Worm (Caenorhabditis elegans) whole organism, L4 larva: ENCODE measurements around the gene oac-54.

ENCODE experiments used
- D1046.2 ChIP-seq: fragments of 200-800 bp; sonication (Bioruptor generic); IDR thresholded peaks from 2 replicates; pipeline ENCODE4 v1.3.6; 2022; ENCODE audit warnings: missing genetic modification characterization, missing compliant biosample characterization
- F10B5.3 ChIP-seq: sonication (generic microtip); optimal IDR thresholded peaks from 2 replicates; lab custom pipeline; 2016; ENCODE audit warnings: mild to moderate bottlenecking, missing genetic modification characterization, missing compliant biosample characterization
- F37D6.2 ChIP-seq: sonication (generic microtip); optimal IDR thresholded peaks from 2 replicates; lab custom pipeline; 2016; ENCODE audit warnings: mild to moderate bottlenecking, missing genetic modification characterization, missing compliant biosample characterization
- F49E8.2 ChIP-seq: sonication (generic microtip); optimal IDR thresholded peaks from 2 replicates; lab custom pipeline; 2016; ENCODE audit warnings: missing compliant biosample characterization, mild to moderate bottlenecking, missing genetic modification characterization, borderline replicate concordance
- T26A8.4 ChIP-seq: fragments of 200-800 bp; sonication (Bioruptor generic); IDR thresholded peaks from 2 replicates; pipeline ENCODE4 v1.3.6; 2022; ENCODE audit warnings: missing genetic modification characterization, missing compliant biosample characterization
- aha-1 ChIP-seq: fragments of 150-350 bp; peaks from one replicate; lab custom pipeline; 2014; ENCODE audit warnings: missing biosample characterization, missing genetic modification characterization
- attf-4 ChIP-seq: sonication (generic microtip); optimal IDR thresholded peaks from 3 replicates; lab custom pipeline; 2017; ENCODE audit warnings: missing biosample characterization, missing genetic modification characterization
- ceh-32 ChIP-seq: sonication (generic microtip); optimal IDR thresholded peaks from 2 replicates; lab custom pipeline; 2016; ENCODE audit warnings: mild to moderate bottlenecking, missing genetic modification characterization, missing compliant biosample characterization; ENCODE audit not compliant: poor library complexity
- ctbp-1 ChIP-seq: fragments of 200-800 bp; sonication (Bioruptor generic); IDR thresholded peaks from 2 replicates; pipeline ENCODE4 v1.3.6; 2022; ENCODE audit warnings: missing genetic modification reagents, missing genetic modification characterization, missing compliant biosample characterization
- daf-12 ChIP-seq: fragments of 150-350 bp; optimal IDR thresholded peaks from 2 replicates; lab custom pipeline; 2014; ENCODE audit warnings: missing biosample characterization, missing genetic modification reagents, missing genetic modification characterization
- daf-16 ChIP-seq, 3 experiments: sonication (generic microtip); optimal IDR thresholded peaks; 2 replicates each; lab custom pipeline; 2016 to 2017; ENCODE audit warnings: missing genetic modification characterization in 3 of 3, missing genetic modification reagents in 3 of 3, mild to moderate bottlenecking in 2 of 3, missing compliant biosample characterization in 2 of 3, missing biosample characterization in 1 of 3, moderate library complexity in 1 of 3
- daf-19 ChIP-seq: fragments of 200-800 bp; sonication (Bioruptor generic); conservative IDR thresholded peaks from 2 replicates; pipeline ENCODE4 v1.3.6; 2022; ENCODE audit warnings: missing genetic modification characterization, missing compliant biosample characterization
- daf-8 ChIP-seq: fragments of 200-800 bp; sonication (Bioruptor generic); IDR thresholded peaks from 2 replicates; pipeline ENCODE4 v1.3.6; 2022; ENCODE audit warnings: missing genetic modification characterization, missing compliant biosample characterization
- dmd-8 ChIP-seq: fragments of 200-800 bp; sonication (Bioruptor generic); IDR thresholded peaks from 2 replicates; pipeline ENCODE4 v1.3.6; 2022; ENCODE audit warnings: missing genetic modification characterization, missing compliant biosample characterization
- egl-27 ChIP-seq: sonication (generic microtip); optimal IDR thresholded peaks from 3 replicates; lab custom pipeline; 2017; ENCODE audit warnings: missing biosample characterization, missing genetic modification reagents, missing genetic modification characterization
- egl-43 ChIP-seq: fragments of 200-800 bp; sonication (Bioruptor generic); IDR thresholded peaks from 2 replicates; pipeline ENCODE4 v1.3.6; 2022; ENCODE audit warnings: missing genetic modification reagents, missing genetic modification characterization, missing compliant biosample characterization
- fkh-10 ChIP-seq: fragments of 150-350 bp; optimal IDR thresholded peaks from 2 replicates; lab custom pipeline; 2014; ENCODE audit warnings: missing biosample characterization, missing genetic modification reagents, missing genetic modification characterization
- fos-1 ChIP-seq: fragments of 150-350 bp; optimal IDR thresholded peaks from 2 replicates; lab custom pipeline; 2014; ENCODE audit warnings: missing biosample characterization, missing genetic modification characterization
- hif-1 ChIP-seq, 2 experiments: sonication (generic microtip); optimal IDR thresholded peaks; 2 replicates each; lab custom pipeline; 2016 to 2017; ENCODE audit warnings: missing compliant biosample characterization in 2 of 2, missing genetic modification characterization in 2 of 2, missing genetic modification reagents in 2 of 2, missing genotype in 2 of 2, mild to moderate bottlenecking in 1 of 2
- hlh-11 ChIP-seq: fragments of 200-800 bp; sonication (Bioruptor generic); optimal IDR thresholded peaks from 2 replicates; lab custom pipeline; 2018; ENCODE audit warnings: mild to moderate bottlenecking, missing genetic modification characterization, missing compliant biosample characterization
- hlh-30 ChIP-seq: sonication (generic microtip); optimal IDR thresholded peaks from 2 replicates; lab custom pipeline; 2017; ENCODE audit warnings: antibody characterized with exemption, mild to moderate bottlenecking, missing genetic modification characterization, missing compliant biosample characterization; ENCODE audit not compliant: insufficient read depth
- hmg-1.1 ChIP-seq: fragments of 200-800 bp; sonication (Bioruptor generic); IDR thresholded peaks from 2 replicates; pipeline ENCODE4 v1.3.6; 2022; ENCODE audit warnings: missing genetic modification reagents, missing genetic modification characterization, missing compliant biosample characterization
- jun-1 ChIP-seq: fragments of 150-350 bp; optimal IDR thresholded peaks from 2 replicates; lab custom pipeline; 2014; ENCODE audit warnings: missing biosample characterization, missing genetic modification reagents, missing genetic modification characterization
- lin-38 ChIP-seq: fragments of 200-800 bp; sonication (Bioruptor generic); IDR thresholded peaks from 2 replicates; pipeline ENCODE4 v1.3.6; 2022; ENCODE audit warnings: missing genetic modification reagents, missing genetic modification characterization, missing compliant biosample characterization
- lin-39 ChIP-seq: fragments of 150-350 bp; optimal IDR thresholded peaks from 2 replicates; lab custom pipeline; 2014; ENCODE audit warnings: missing biosample characterization, missing genetic modification reagents, missing genetic modification characterization
- lir-3 ChIP-seq: sonication (generic microtip); optimal IDR thresholded peaks from 2 replicates; lab custom pipeline; 2016; ENCODE audit warnings: mild to moderate bottlenecking, missing genetic modification characterization, missing compliant biosample characterization
- lsy-2 ChIP-seq, 2 experiments: fragments of 150-350 bp in 1 of 2; sonication (generic microtip) in 1 of 2; optimal IDR thresholded peaks; 2 replicates each; lab custom pipeline; 2014 to 2017; ENCODE audit warnings: missing biosample characterization in 2 of 2, missing genetic modification characterization in 2 of 2
- madf-9 ChIP-seq: fragments of 200-800 bp; sonication (Bioruptor generic); conservative IDR thresholded peaks from 2 replicates; pipeline ENCODE4 v1.3.6; 2022; ENCODE audit warnings: missing genetic modification reagents, missing genetic modification characterization, missing compliant biosample characterization
- mdt-29 ChIP-seq: fragments of 200-800 bp; sonication (Bioruptor generic); IDR thresholded peaks from 2 replicates; pipeline ENCODE4 v1.3.6; 2022; ENCODE audit warnings: missing genetic modification reagents, missing genetic modification characterization, missing compliant biosample characterization
- mep-1 ChIP-seq: fragments of 150-350 bp; sonication (generic microtip); optimal IDR thresholded peaks from 3 replicates; lab custom pipeline; 2014; ENCODE audit warnings: missing biosample characterization, missing genetic modification characterization
- nhr-102 ChIP-seq: sonication (generic microtip); optimal IDR thresholded peaks from 2 replicates; lab custom pipeline; 2016; ENCODE audit warnings: mild to moderate bottlenecking, missing genetic modification characterization, moderate library complexity, missing compliant biosample characterization
- nhr-111 ChIP-seq: fragments of 200-800 bp; sonication (Bioruptor generic); optimal IDR thresholded peaks from 2 replicates; lab custom pipeline; 2018; ENCODE audit warnings: mild to moderate bottlenecking, missing genetic modification characterization, missing compliant biosample characterization
- nhr-28 ChIP-seq: fragments of 150-350 bp; optimal IDR thresholded peaks from 2 replicates; lab custom pipeline; 2014; ENCODE audit warnings: missing biosample characterization, missing genetic modification characterization
- nhr-42 ChIP-seq: fragments of 200-800 bp; sonication (Bioruptor generic); IDR thresholded peaks from 2 replicates; pipeline ENCODE4 v1.3.6; 2022; ENCODE audit warnings: missing genetic modification characterization, missing compliant biosample characterization
- nhr-48 ChIP-seq: sonication (generic microtip); optimal IDR thresholded peaks from 2 replicates; lab custom pipeline; 2016; ENCODE audit warnings: mild to moderate bottlenecking, missing genetic modification characterization, missing compliant biosample characterization
- nhr-77 ChIP-seq: fragments of 150-350 bp; optimal IDR thresholded peaks from 2 replicates; lab custom pipeline; 2014; ENCODE audit warnings: missing biosample characterization, missing genetic modification characterization
- pha-4 ChIP-seq, 2 experiments: fragments of 150-350 bp in 1 of 2; fragments of 200-800 bp in 1 of 2; sonication (Bioruptor generic) in 1 of 2; IDR thresholded peaks in 1 of 2; optimal IDR thresholded peaks in 1 of 2; 2 replicates each; pipeline versions ENCODE4 v1.3.6 to Lab custom; 2014 to 2022; ENCODE audit warnings: missing genetic modification characterization in 2 of 2, missing genetic modification reagents in 2 of 2, missing biosample characterization in 1 of 2, missing compliant biosample characterization in 1 of 2
- pqm-1 ChIP-seq: sonication (generic microtip); optimal IDR thresholded peaks from 2 replicates; lab custom pipeline; 2017; ENCODE audit warnings: missing biosample characterization, missing genetic modification characterization
- rbr-2 ChIP-seq: sonication (generic microtip); optimal IDR thresholded peaks from 2 replicates; lab custom pipeline; 2016; ENCODE audit warnings: missing genotype, missing genetic modification characterization, missing compliant biosample characterization
- spr-1 ChIP-seq: sonication (generic microtip); optimal IDR thresholded peaks from 2 replicates; lab custom pipeline; 2016; ENCODE audit warnings: mild to moderate bottlenecking, missing genetic modification characterization, missing compliant biosample characterization
- spr-3 ChIP-seq: fragments of 200-800 bp; sonication (Bioruptor generic); optimal IDR thresholded peaks from 2 replicates; lab custom pipeline; 2018; ENCODE audit warnings: mild to moderate bottlenecking, missing genetic modification characterization, missing compliant biosample characterization
- tag-97 ChIP-seq: fragments of 200-800 bp; sonication (Bioruptor generic); IDR thresholded peaks from 2 replicates; pipeline ENCODE4 v1.3.6; 2022; ENCODE audit warnings: missing genetic modification characterization, missing compliant biosample characterization
- unc-62 ChIP-seq, 3 experiments: fragments of 150-350 bp in 1 of 3; sonication (generic microtip); optimal IDR thresholded peaks in 2 of 3; peaks in 1 of 3; 1 replicate in 1 of 3; 2 replicates in 2 of 3; lab custom pipeline; 2014 to 2017; ENCODE audit warnings: missing biosample characterization in 3 of 3, missing genetic modification characterization in 3 of 3, missing genetic modification reagents in 3 of 3, missing genotype in 1 of 3
- zfp-2 ChIP-seq: sonication (generic microtip); optimal IDR thresholded peaks from 2 replicates; lab custom pipeline; 2016; ENCODE audit warnings: mild to moderate bottlenecking, missing genetic modification characterization, missing compliant biosample characterization

oac-54 gene

ce11 chrII:9108443-9108842 is 49.5 kb upstream of the oac-54 start, which contains the start of gene dnj-23 (continued):
- peak; percentile 85 for TF ChIP-seq aha-1 (tag; lab: Kevin White, UChicago)
- TF ChIP-seq nhr-48 (tag; lab: Kevin White, UChicago), result no peak
- TF ChIP-seq F37D6.2 (tag; lab: Kevin White, UChicago), result no peak
- TF ChIP-seq nhr-77 (tag; lab: Kevin White, UChicago), result no peak
- TF ChIP-seq D1046.2 (GFP tag; lab: Robert Waterston, UW), result no peak
- peak; percentile 49 for TF ChIP-seq hlh-30 (tag; lab: Kevin White, UChicago)
- no peak for TF ChIP-seq hif-1 (tag; optimal IDR thresholded peaks at IDR 0.05; lab: Kevin White, UChicago)
- peak; percentile 58 for TF ChIP-seq lin-38

ce11 chrII:9108905-9109551 is 48.9 kb upstream of the oac-54 start, which contains the start of gene T24H10.4:
Gene T24H10.4, plus strand, starts transcription at chrII:9109534.
- TF ChIP-seq tag-97 (no peak), T26A8.4 (GFP tag; lab: Robert Waterston, UW) (no peak), egl-27 (tag; lab: Kevin White, UChicago) (no peak), hlh-30 (tag; lab: Kevin White, UChicago) (no peak), egl-43 (GFP tag; lab: Robert Waterston, UW) (0 out of 2 replicates have a peak, but pooled peaks have one; percentile 27), nhr-28 (no peak), daf-16 (GFP tag; optimal IDR thresholded peaks at IDR 0.05; lab: Kevin White, UChicago) (no peak), daf-16 (tag; optimal IDR thresholded peaks at IDR 0.05; lab: Kevin White, UChicago) (peak; percentile 10), lsy-2 (tag; optimal IDR thresholded peaks at IDR 0.05; lab: Kevin White, UChicago) (peak in 1 of 2 experiments; percentile 6), nhr-42 (no peak), unc-62 (GFP tag; optimal IDR thresholded peaks at IDR 0.05 in 1 of 2; lab: Kevin White, UChicago) (peak in 1 of 2 experiments; percentile 49), unc-62 (tag; optimal IDR thresholded peaks at IDR 0.05; lab: Kevin White, UChicago) (no peak), hlh-11 (tag; lab: Kevin White, UChicago) (no peak), spr-3 (GFP tag; lab: Kevin White, UChicago) (no peak)

- TF ChIP-seq lin-39, result no peak
- TF ChIP-seq fos-1 (tag; lab: Kevin White, UChicago), result no peak
- no peak for TF ChIP-seq hmg-1.1 (GFP tag; lab: Robert Waterston, UW)
- no peak for TF ChIP-seq mdt-29 (GFP tag; lab: Robert Waterston, UW)
- peak in 1 of 2 experiments; percentile 91 for TF ChIP-seq unc-62 (GFP tag; optimal IDR thresholded peaks at IDR 0.05 in 1 of 2; lab: Kevin White, UChicago)
- no peak for TF ChIP-seq unc-62 (tag; optimal IDR thresholded peaks at IDR 0.05; lab: Kevin White, UChicago)
- TF ChIP-seq F10B5.3 (tag; lab: Kevin White, UChicago), result no peak
- no peak for TF ChIP-seq ceh-32 (tag; lab: Kevin White, UChicago)
- no peak for TF ChIP-seq daf-19 (GFP tag; lab: Robert Waterston, UW)
- TF ChIP-seq nhr-111 (GFP tag; lab: Kevin White, UChicago), result no peak
- no peak for TF ChIP-seq F49E8.2
- TF ChIP-seq dmd-8 (GFP tag; lab: Robert Waterston, UW), result no peak
- TF ChIP-seq attf-4, result no peak
- no peak for TF ChIP-seq ctbp-1
- no peak for TF ChIP-seq nhr-102 (tag; lab: Kevin White, UChicago)
- TF ChIP-seq zfp-2 (tag; lab: Kevin White, UChicago), result no peak
- TF ChIP-seq rbr-2 (tag; lab: Kevin White, UChicago), result no peak
- TF ChIP-seq daf-8 (GFP tag; lab: Robert Waterston, UW), result no peak
- no peak for TF ChIP-seq pha-4 (GFP tag; IDR thresholded peaks at IDR 0.05; lab: Robert Waterston, UW)
- no peak for TF ChIP-seq pha-4 (tag; optimal IDR thresholded peaks at IDR 0.05; lab: Kevin White, UChicago)
- TF ChIP-seq pqm-1, result peak; percentile 84
- TF ChIP-seq daf-12 (tag; lab: Kevin White, UChicago), result no peak
- TF ChIP-seq egl-43 (GFP tag; lab: Robert Waterston, UW), result no peak
- TF ChIP-seq madf-9, result no peak
- TF ChIP-seq jun-1, result no peak
- peak; percentile 3 for TF ChIP-seq nhr-77 (tag; lab: Kevin White, UChicago)
- TF ChIP-seq spr-3 (GFP tag; lab: Kevin White, UChicago), result no peak
- TF ChIP-seq mep-1 (tag; lab: Kevin White, UChicago), result peak; percentile 14
- no peak for TF ChIP-seq fkh-10 (GFP tag; lab: Kevin White, UChicago)
- TF ChIP-seq lir-3 (tag; lab: Kevin White, UChicago), result no peak
- no peak for TF ChIP-seq spr-1 (tag; lab: Kevin White, UChicago)
Measured at ce11 chrII:9111471-9112016, 46.4 kb upstream of the oac-54 start.
